Worm (Caenorhabditis elegans): ENCODE data around the gene srg-9.

srg-9 gene

ce11 chrIII:6207881-6208280 lies 48.7 kb downstream of the srg-9 start, which contains the start of gene C23G10.2:
C23G10.2 (plus strand) TSS chrIII:6208064.
- TF ChIP-seq fkh-3 (tag; optimal IDR thresholded peaks at IDR 0.05) (no peak), hmg-1.2 (GFP tag; IDR thresholded peaks at IDR 0.05) (peak; percentile 30; the same call in 1 of the 2 replicates), hrde-1 (tag; optimal IDR thresholded peaks at IDR 0.05; ENCODE audit: borderline replicate concordance) (peak; percentile 23), zfh-2 (GFP tag; conservative IDR thresholded peaks at IDR 0.05) (0 out of 2 replicates have a peak, but pooled peaks have one; percentile 7), hsf-1 (GFP tag; IDR thresholded peaks at IDR 0.05) (peak; percentile 61), repo-1 (tag; optimal IDR thresholded peaks at IDR 0.05) (peak; percentile 16), die-1 (tag; optimal IDR thresholded peaks at IDR 0.05) (peak; percentile 31), B0261.1 (tag; optimal IDR thresholded peaks at IDR 0.05) (no peak), madf-6 (GFP tag; IDR thresholded peaks at IDR 0.05) (peak; percentile 74), snpc-4 (GFP tag; optimal IDR thresholded peaks at IDR 0.05) (no peak), snpc-4 (tag; optimal IDR thresholded peaks at IDR 0.05) (peak in 2 of 4 experiments; percentile 24), lin-54 (GFP tag; optimal IDR thresholded peaks at IDR 0.05) (peak; percentile 16), lsl-1 (GFP tag; optimal IDR thresholded peaks at IDR 0.05) (peak; percentile 1), pbrm-1 (GFP tag; IDR thresholded peaks at IDR 0.05) (peak; percentile 61; the same call in 1 of the 2 replicates), F39B2.1 (GFP tag; IDR thresholded peaks at IDR 0.05) (peak; percentile 75; the same call in 1 of the 2 replicates), rcor-1 (GFP tag; IDR thresholded peaks at IDR 0.05) (peak; percentile 62), nhr-80 (tag; optimal IDR thresholded peaks at IDR 0.05) (no peak), lin-26 (GFP tag; IDR thresholded peaks at IDR 0.05) (peak; percentile 69), F22D6.2 (tag; optimal IDR thresholded peaks at IDR 0.05) (no peak), F49E8.2 (tag; optimal IDR thresholded peaks at IDR 0.05; ENCODE audit: insufficient read depth) (peak; percentile 83), dox-1 (GFP tag; IDR thresholded peaks at IDR 0.05) (peak; percentile 31; the same call in 1 of the 2 replicates), ekl-4 (GFP tag; IDR thresholded peaks at IDR 0.05) (peak; percentile 70; the same call in 1 of the 2 replicates), snpc-1.3 (tag; optimal IDR thresholded peaks at IDR 0.05; ENCODE audit: insufficient read depth) (peak; percentile 42), mes-4 (tag; optimal IDR thresholded peaks at IDR 0.05) (no peak), Y56A3A.18 (GFP tag; IDR thresholded peaks at IDR 0.05) (peak; percentile 68; the same call in 1 of the 2 replicates), tbp1 (GFP tag; optimal IDR thresholded peaks at IDR 0.05) (peak; percentile 39), ceh-100 (GFP tag; IDR thresholded peaks at IDR 0.05) (peak; percentile 27; the same call in 1 of the 2 replicates), efl-1 (GFP tag; optimal IDR thresholded peaks at IDR 0.05) (peak; percentile 3), Y95B8A.8 (GFP tag; IDR thresholded peaks at IDR 0.05) (0 out of 2 replicates have a peak, but pooled peaks have one; percentile 31), tlf-1 (GFP tag; optimal IDR thresholded peaks at IDR 0.05) (peak; percentile 41), dpl-1 (GFP tag; optimal IDR thresholded peaks at IDR 0.05) (no peak), atf-7 (tag; optimal IDR thresholded peaks at IDR 0.05) (peak; percentile 18), F33H1.4 (GFP tag; IDR thresholded peaks at IDR 0.05) (peak; percentile 32), snpc-3.4 (tag; optimal IDR thresholded peaks at IDR 0.05) (peak; percentile 54), xnd-1 (tag; optimal IDR thresholded peaks at IDR 0.05) (peak; percentile 18), tbx-9 (tag; optimal IDR thresholded peaks at IDR 0.05; ENCODE audit: borderline replicate concordance) (no peak), ama-1 (optimal IDR thresholded peaks at IDR 0.05) (no peak), ama-1 (GFP tag; optimal IDR thresholded peaks at IDR 0.05) (peak in 1 of 2 experiments; percentile 75), ZK185.1 (tag; optimal IDR thresholded peaks at IDR 0.05; ENCODE audit: poor library complexity, severe bottlenecking) (peak; percentile 25), rec-8 (tag; optimal IDR thresholded peaks at IDR 0.05) (no peak), egl-44 (GFP tag; IDR thresholded peaks at IDR 0.05) (no peak), nfyb-1 (GFP tag; IDR thresholded peaks at IDR 0.05) (0 out of 2 replicates have a peak, but pooled peaks have one; percentile 27), snpc-1.1 (tag; optimal IDR thresholded peaks at IDR 0.05; ENCODE audit: insufficient read depth) (peak; percentile 65), B0336.3 (GFP tag; IDR thresholded peaks at IDR 0.05) (peak; percentile 48; the same call in 1 of the 2 replicates), madf-3 (GFP tag; IDR thresholded peaks at IDR 0.05) (peak; percentile 58; the same call in 1 of the 2 replicates)
